Worm (Caenorhabditis elegans) whole organism, mixed stage, embryonic: ENCODE data around the gene F37A4.2.
A peak's percentile ranks its signal among the peaks of the same experiment; 100 is the strongest.

Source experiments
- M03D4.4 ChIP-seq: sonication (generic microtip); optimal IDR thresholded peaks from 2 replicates; lab custom pipeline; 2017; ENCODE audit warnings: mild to moderate bottlenecking, missing genetic modification characterization, missing compliant biosample characterization
- bed-3 ChIP-seq: fragments of 200-800 bp; sonication (Bioruptor generic); optimal IDR thresholded peaks from 3 replicates; lab custom pipeline; 2018; ENCODE audit warnings: mild to moderate bottlenecking, missing genetic modification characterization, moderate library complexity, missing compliant biosample characterization
- blmp-1 ChIP-seq: fragments of 150-350 bp; optimal IDR thresholded peaks from 2 replicates; lab custom pipeline; 2014; ENCODE audit warnings: missing biosample characterization, missing genetic modification characterization
- ceh-39 ChIP-seq: fragments of 150-350 bp; optimal IDR thresholded peaks from 2 replicates; lab custom pipeline; 2014; ENCODE audit warnings: missing biosample characterization, missing genetic modification characterization
- ceh-43 ChIP-seq: fragments of 200-800 bp; sonication (Bioruptor generic); optimal IDR thresholded peaks from 2 replicates; lab custom pipeline; 2018; ENCODE audit warnings: mild to moderate bottlenecking, missing genetic modification characterization, moderate library complexity, missing compliant biosample characterization
- ceh-83 ChIP-seq: fragments of 200-800 bp; sonication (Bioruptor generic); optimal IDR thresholded peaks from 2 replicates; lab custom pipeline; 2018; ENCODE audit warnings: mild to moderate bottlenecking, missing genetic modification characterization, missing compliant biosample characterization
- ces-1 ChIP-seq: fragments of 150-350 bp; optimal IDR thresholded peaks from 2 replicates; lab custom pipeline; 2014; ENCODE audit warnings: missing biosample characterization, missing genetic modification reagents, missing genetic modification characterization
- drap-1 ChIP-seq: fragments of 200-800 bp; sonication (Bioruptor generic); optimal IDR thresholded peaks from 3 replicates; lab custom pipeline; 2018; ENCODE audit warnings: mild to moderate bottlenecking, missing genetic modification characterization, missing compliant biosample characterization
- elt-1 ChIP-seq: sonication (generic microtip); optimal IDR thresholded peaks from 2 replicates; lab custom pipeline; 2017; ENCODE audit warnings: missing genetic modification characterization, mild to moderate bottlenecking, missing compliant biosample characterization, antibody characterized with exemption, moderate library complexity, borderline replicate concordance; ENCODE audit not compliant: insufficient read depth
- flh-1 ChIP-seq: fragments of 200-800 bp; sonication (Bioruptor generic); optimal IDR thresholded peaks from 2 replicates; lab custom pipeline; 2018; ENCODE audit warnings: mild to moderate bottlenecking, missing genetic modification characterization, moderate library complexity, missing compliant biosample characterization
- ham-2 ChIP-seq: fragments of 200-800 bp; sonication (Bioruptor generic); optimal IDR thresholded peaks from 2 replicates; lab custom pipeline; 2018; ENCODE audit warnings: mild to moderate bottlenecking, missing genetic modification characterization, missing compliant biosample characterization
- hlh-1 ChIP-seq: fragments of 150-350 bp; optimal IDR thresholded peaks from 2 replicates; lab custom pipeline; 2014; ENCODE audit warnings: missing biosample characterization, missing genetic modification reagents, missing genetic modification characterization
- lin-13 ChIP-seq: fragments of 150-350 bp; optimal IDR thresholded peaks from 2 replicates; lab custom pipeline; 2014; ENCODE audit warnings: missing biosample characterization, missing genetic modification characterization
- lin-32 ChIP-seq: fragments of 200-800 bp; sonication (Bioruptor generic); optimal IDR thresholded peaks from 2 replicates; lab custom pipeline; 2018; ENCODE audit warnings: mild to moderate bottlenecking, missing genetic modification characterization, missing compliant biosample characterization
- mab-5 ChIP-seq: fragments of 150-350 bp; optimal IDR thresholded peaks from 2 replicates; lab custom pipeline; 2014; ENCODE audit warnings: missing biosample characterization, missing genetic modification characterization
- mep-1 ChIP-seq: fragments of 150-350 bp; optimal IDR thresholded peaks from 2 replicates; lab custom pipeline; 2017; ENCODE audit warnings: missing biosample characterization, missing genetic modification reagents, missing genetic modification characterization, inconsistent platforms
- mls-2 ChIP-seq: sonication (generic microtip); optimal IDR thresholded peaks from 2 replicates; lab custom pipeline; 2016; ENCODE audit warnings: mild to moderate bottlenecking, missing genetic modification characterization, moderate library complexity, missing compliant biosample characterization
- nhr-12 ChIP-seq: fragments of 150-350 bp; optimal IDR thresholded peaks from 2 replicates; lab custom pipeline; 2014; ENCODE audit warnings: missing biosample characterization, missing genetic modification characterization
- nhr-2 ChIP-seq: fragments of 150-350 bp; optimal IDR thresholded peaks from 2 replicates; lab custom pipeline; 2014; ENCODE audit warnings: missing biosample characterization, missing genetic modification characterization
- nhr-237 ChIP-seq: fragments of 150-350 bp; optimal IDR thresholded peaks from 2 replicates; lab custom pipeline; 2014; ENCODE audit warnings: missing biosample characterization, missing genetic modification characterization
- nhr-28 ChIP-seq: fragments of 150-350 bp; optimal IDR thresholded peaks from 2 replicates; lab custom pipeline; 2014; ENCODE audit warnings: missing biosample characterization, missing genetic modification characterization
- nhr-76 ChIP-seq: sonication (generic microtip); optimal IDR thresholded peaks from 2 replicates; lab custom pipeline; 2017; ENCODE audit warnings: missing biosample characterization, missing genetic modification characterization
- pha-4 ChIP-seq: fragments of 150-350 bp; optimal IDR thresholded peaks from 2 replicates; lab custom pipeline; 2018; ENCODE audit warnings: missing biosample characterization, missing genetic modification reagents, missing genetic modification characterization
- sem-2 ChIP-seq: fragments of 200-800 bp; sonication (Bioruptor generic); optimal IDR thresholded peaks from 2 replicates; lab custom pipeline; 2018; ENCODE audit warnings: mild to moderate bottlenecking, missing genetic modification characterization, missing compliant biosample characterization
- snpc-4 ChIP-seq: fragments of 150-350 bp; optimal IDR thresholded peaks from 2 replicates; lab custom pipeline; 2014; ENCODE audit warnings: missing biosample characterization, missing genetic modification characterization
- sptf-1 ChIP-seq: sonication (generic microtip); optimal IDR thresholded peaks from 2 replicates; lab custom pipeline; 2017; ENCODE audit warnings: mild to moderate bottlenecking, missing genetic modification characterization, moderate library complexity, missing compliant biosample characterization
- tbx-8 ChIP-seq: fragments of 200-800 bp; sonication (Bioruptor generic); optimal IDR thresholded peaks from 2 replicates; lab custom pipeline; 2018; ENCODE audit warnings: mild to moderate bottlenecking, missing genetic modification characterization, moderate library complexity, missing compliant biosample characterization
- unc-120 ChIP-seq: sonication (generic microtip); optimal IDR thresholded peaks from 2 replicates; lab custom pipeline; 2017; ENCODE audit warnings: missing genetic modification characterization, missing compliant biosample characterization; ENCODE audit not compliant: poor library complexity, severe bottlenecking
- unc-39 ChIP-seq: fragments of 150-350 bp; optimal IDR thresholded peaks from 2 replicates; lab custom pipeline; 2014; ENCODE audit warnings: missing biosample characterization, missing genetic modification characterization
- unc-62 ChIP-seq: fragments of 150-350 bp; optimal IDR thresholded peaks from 2 replicates; lab custom pipeline; 2014; ENCODE audit warnings: missing biosample characterization, missing genetic modification reagents, missing genetic modification characterization
- zip-8 ChIP-seq: fragments of 150-350 bp; optimal IDR thresholded peaks from 2 replicates; lab custom pipeline; 2014; ENCODE audit warnings: missing biosample characterization, missing genetic modification characterization

The F37A4.2 gene

DNA sequence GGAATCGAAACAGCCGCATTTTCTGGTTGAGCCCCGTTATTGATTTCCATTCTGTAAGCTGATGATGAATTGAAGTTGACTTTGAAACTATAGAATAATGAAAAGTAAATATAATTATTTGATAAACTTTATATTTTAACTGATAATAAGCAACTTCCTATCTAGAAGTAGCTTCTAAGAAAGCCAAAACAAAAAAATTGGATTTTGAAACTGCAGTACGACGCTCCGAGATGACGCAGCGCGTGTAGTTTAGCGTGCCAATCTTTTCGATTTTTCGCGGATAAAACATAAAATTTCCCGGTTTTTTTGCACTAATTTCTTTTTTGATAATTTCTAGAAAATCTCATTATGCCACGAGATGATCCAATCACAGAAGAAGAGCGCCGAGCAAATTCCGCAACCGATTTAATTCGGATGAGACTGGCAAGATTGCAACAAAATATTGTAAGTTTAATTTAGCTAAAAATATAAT is at the start of gene F37A4.2, which contains the start of gene bath-41:
Gene F37A4.2, plus strand, starts transcription at position 247 of the 472 bp plus-strand sequence.
Gene bath-41, minus strand, starts transcription at position 51 of the 472 bp plus-strand sequence.
- TF ChIP-seq ceh-39 (tag; lab: Kevin White, UChicago) (no peak), ces-1 (GFP tag; lab: Kevin White, UChicago) (no peak), unc-62 (GFP tag; lab: Kevin White, UChicago) (no peak), hlh-1 (tag; lab: Kevin White, UChicago) (no peak), flh-1 (no peak), pha-4 (tag; lab: Kevin White, UChicago) (no peak), zip-8 (tag; lab: Kevin White, UChicago) (no peak), nhr-28 (tag; lab: Kevin White, UChicago) (no peak), tbx-8 (GFP tag; lab: Kevin White, UChicago) (no peak), nhr-12 (tag; lab: Kevin White, UChicago) (no peak), sem-2 (GFP tag; lab: Kevin White, UChicago) (no peak), lin-13 (tag; lab: Kevin White, UChicago) (no peak)

DNA sequence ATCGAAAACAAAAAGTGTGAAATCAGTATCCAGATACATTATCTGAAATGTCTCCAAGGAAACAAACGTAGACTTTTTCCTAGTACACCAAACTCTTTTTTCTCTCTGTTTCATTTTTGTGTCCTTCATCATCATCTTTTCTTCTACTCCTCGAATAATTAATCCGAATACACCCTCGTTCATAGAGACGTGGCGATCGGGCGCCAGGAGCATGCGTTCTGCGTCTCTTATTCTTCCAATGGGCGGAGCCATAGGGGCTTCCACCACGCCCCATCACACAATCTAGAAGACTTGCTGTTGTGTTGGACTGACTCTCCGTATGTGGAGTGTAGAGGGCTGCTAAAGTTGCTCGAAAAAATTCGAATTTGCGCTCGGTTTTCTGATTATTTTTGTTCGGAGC is 46.8 kb upstream of the F37A4.2 start, which contains the start of gene rbf-1:
Gene rbf-1, plus strand, starts transcription at position 301 of the 400 bp plus-strand sequence.
- no peak for TF ChIP-seq nhr-237 (tag; lab: Kevin White, UChicago)
- TF ChIP-seq snpc-4 (tag; lab: Kevin White, UChicago) = no peak
- no peak for TF ChIP-seq nhr-76
- TF ChIP-seq nhr-12 (tag; lab: Kevin White, UChicago) = no peak
- no peak for TF ChIP-seq sptf-1 (tag; lab: Kevin White, UChicago)
- no peak for TF ChIP-seq blmp-1
- TF ChIP-seq ham-2 = no peak
- no peak for TF ChIP-seq flh-1
- no peak for TF ChIP-seq bed-3
- TF ChIP-seq M03D4.4 = no peak
- no peak for TF ChIP-seq nhr-28 (tag; lab: Kevin White, UChicago)
- no peak for TF ChIP-seq lin-13 (tag; lab: Kevin White, UChicago)
- TF ChIP-seq drap-1 = no peak
- TF ChIP-seq, all 35 proteins: peak for 0

DNA sequence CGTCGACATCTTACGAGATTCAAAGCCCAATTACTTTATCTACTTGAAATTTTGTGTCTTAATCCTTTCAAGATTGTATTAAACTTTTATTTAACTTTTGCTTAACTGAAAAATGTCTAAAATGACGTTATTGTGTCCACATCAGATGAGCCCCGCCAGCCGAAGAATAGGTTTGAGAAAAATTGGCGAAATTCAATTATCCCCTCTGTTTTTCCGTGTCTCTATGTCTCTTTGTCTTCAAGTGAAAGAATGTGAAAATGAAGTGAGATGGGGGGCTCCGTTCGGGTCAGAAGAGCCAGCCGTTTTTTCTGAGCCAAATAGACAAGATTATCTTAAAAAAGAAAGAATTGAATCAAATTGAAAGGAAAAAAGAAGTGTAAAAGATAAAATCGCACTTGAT is 45.0 kb upstream of the F37A4.2 start:
- TF ChIP-seq ces-1 (GFP tag; lab: Kevin White, UChicago) (peak; percentile 55), nhr-237 (tag; lab: Kevin White, UChicago) (no peak)

DNA sequence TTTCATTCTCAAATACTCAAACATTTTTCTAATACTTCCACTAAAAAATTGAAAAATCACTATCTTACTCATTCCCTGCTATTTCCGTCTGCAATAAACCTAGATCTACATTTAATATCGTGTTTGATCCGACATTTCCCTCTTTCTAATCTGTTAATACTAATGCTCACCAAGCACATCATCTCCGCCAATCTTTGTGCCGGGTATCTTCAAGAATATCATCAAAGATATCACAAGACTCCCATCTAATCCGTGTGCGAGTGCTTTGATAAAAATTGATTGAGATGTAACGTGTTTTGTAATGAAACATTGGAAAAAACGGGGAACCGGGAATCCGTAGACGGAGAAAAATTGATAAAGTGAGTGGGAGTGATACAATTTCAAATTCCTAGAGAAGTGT is 42.9 kb upstream of the F37A4.2 start:
- TF ChIP-seq ham-2 = no peak
- no peak for TF ChIP-seq unc-39 (tag; lab: Kevin White, UChicago)
- TF ChIP-seq unc-62 (GFP tag; lab: Kevin White, UChicago) = no peak

DNA sequence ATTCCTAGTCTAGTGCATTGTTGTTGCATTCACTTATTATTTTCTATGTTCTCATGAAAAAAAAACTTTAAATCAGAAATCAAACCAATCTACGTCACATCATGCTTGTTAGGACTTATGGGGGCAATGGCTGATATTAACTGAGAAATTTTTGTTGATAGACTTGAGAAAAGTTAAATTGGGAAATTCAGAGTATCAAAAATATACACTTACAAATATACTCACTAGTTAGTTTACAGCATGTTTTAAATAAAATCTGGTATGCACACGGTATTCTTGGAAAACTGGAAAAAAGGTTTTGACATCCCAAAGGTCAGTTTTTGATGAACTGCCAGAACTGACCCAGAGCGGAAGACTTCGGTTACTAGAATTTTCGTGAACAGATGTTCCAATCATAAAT is 41.3 kb upstream of the F37A4.2 start:
- no peak for TF ChIP-seq mls-2 (tag; lab: Kevin White, UChicago)
- no peak for TF ChIP-seq unc-39 (tag; lab: Kevin White, UChicago)
- no peak for TF ChIP-seq unc-120
- no peak for TF ChIP-seq mep-1 (tag; lab: Kevin White, UChicago)
- no peak for TF ChIP-seq sem-2 (GFP tag; lab: Kevin White, UChicago)
- no peak for TF ChIP-seq mab-5 (tag; lab: Kevin White, UChicago)
- TF ChIP-seq ces-1 (GFP tag; lab: Kevin White, UChicago) = no peak
- TF ChIP-seq nhr-12 (tag; lab: Kevin White, UChicago) = no peak
- TF ChIP-seq ceh-83 (GFP tag; lab: Kevin White, UChicago) = no peak
- no peak for TF ChIP-seq snpc-4 (tag; lab: Kevin White, UChicago)
- no peak for TF ChIP-seq drap-1
- no peak for TF ChIP-seq nhr-2
- no peak for TF ChIP-seq lin-32 (GFP tag; lab: Kevin White, UChicago)
- TF ChIP-seq zip-8 (tag; lab: Kevin White, UChicago) = no peak
- TF ChIP-seq hlh-1 (tag; lab: Kevin White, UChicago) = no peak
- no peak for TF ChIP-seq elt-1 (tag; lab: Kevin White, UChicago)
- no peak for TF ChIP-seq ceh-43
- TF ChIP-seq, all 35 proteins: peak for 0
